Fruit fly (Drosophila melanogaster) whole organism, embryonic: Measurements from ENCODE around the gene CG17145.

ENCODE experiments used
- Aef1 ChIP-seq: fragments of 200-800 bp; sonication (Bioruptor generic); IDR thresholded peaks from 3 replicates; pipeline ENCODE4 v1.3.6; 2022; ENCODE audit warnings: missing biosample characterization, missing genetic modification characterization
- Bteb2 ChIP-seq: fragments of 200-800 bp; sonication (Bioruptor generic); optimal IDR thresholded peaks from 2 replicates; lab custom pipeline; 2016; ENCODE audit warnings: missing biosample characterization, missing genetic modification characterization
- CG10209 ChIP-seq: fragments of 200-800 bp; sonication (Bioruptor generic); optimal IDR thresholded peaks from 3 replicates; lab custom pipeline; 2017; ENCODE audit warnings: missing biosample characterization, mild to moderate bottlenecking, missing genetic modification characterization, missing genetic modification reagents
- CG11093 ChIP-seq: fragments of 200-800 bp; sonication (Bioruptor generic); IDR thresholded peaks from 3 replicates; pipeline ENCODE4 v1.3.6; 2022; ENCODE audit warnings: missing biosample characterization, missing genetic modification characterization
- CG12104 ChIP-seq: fragments of 200-800 bp; sonication (Bioruptor generic); optimal IDR thresholded peaks from 3 replicates; lab custom pipeline; 2016; ENCODE audit warnings: missing biosample characterization, missing genetic modification characterization
- CG12236 ChIP-seq: fragments of 200-800 bp; sonication (Bioruptor generic); optimal IDR thresholded peaks from 2 replicates; lab custom pipeline; 2016; ENCODE audit warnings: missing biosample characterization, missing genetic modification characterization
- CG1233 ChIP-seq: fragments of 200-800 bp; sonication (Bioruptor generic); optimal IDR thresholded peaks from 4 replicates; lab custom pipeline; 2018; ENCODE audit warnings: missing biosample characterization, mild to moderate bottlenecking, missing genetic modification characterization
- CG12942 ChIP-seq: fragments of 200-800 bp; sonication (Bioruptor generic); optimal IDR thresholded peaks from 3 replicates; lab custom pipeline; 2016; ENCODE audit warnings: missing biosample characterization, missing genetic modification characterization
- CG13424 ChIP-seq: fragments of 200-800 bp; sonication (Bioruptor generic); optimal IDR thresholded peaks from 2 replicates; lab custom pipeline; 2019; ENCODE audit warnings: missing biosample characterization, mild to moderate bottlenecking, missing genetic modification characterization, moderate library complexity
- CG15514 ChIP-seq: fragments of 200-800 bp; sonication (Bioruptor generic); optimal IDR thresholded peaks from 3 replicates; lab custom pipeline; 2017; ENCODE audit warnings: missing biosample characterization, missing genetic modification characterization, mild to moderate bottlenecking, moderate library complexity, missing genetic modification reagents
- CG15601 ChIP-seq: fragments of 200-800 bp; sonication (Bioruptor generic); optimal IDR thresholded peaks from 3 replicates; lab custom pipeline; 2019; ENCODE audit warnings: missing biosample characterization, mild to moderate bottlenecking, missing genetic modification characterization, moderate library complexity
- CG16779 ChIP-seq: fragments of 200-800 bp; sonication (Bioruptor generic); IDR thresholded peaks from 2 replicates; pipeline ENCODE4 v1.3.6; 2022; ENCODE audit warnings: missing biosample characterization, missing genetic modification characterization
- CG2202 ChIP-seq: fragments of 200-800 bp; sonication (Bioruptor generic); optimal IDR thresholded peaks from 2 replicates; lab custom pipeline; 2018; ENCODE audit warnings: missing biosample characterization, mild to moderate bottlenecking, missing genetic modification characterization
- CG32767 ChIP-seq: fragments of 200-800 bp; sonication (Bioruptor generic); IDR thresholded peaks from 2 replicates; pipeline ENCODE4 v1.3.6; 2022; ENCODE audit warnings: missing biosample characterization, missing genetic modification characterization
- CG33213 ChIP-seq: fragments of 200-800 bp; sonication (Bioruptor generic); optimal IDR thresholded peaks from 3 replicates; lab custom pipeline; 2016; ENCODE audit warnings: missing biosample characterization, missing genetic modification characterization
- CG3847 ChIP-seq: fragments of 200-800 bp; sonication (Bioruptor generic); IDR thresholded peaks from 2 replicates; pipeline ENCODE4 v1.3.6; 2022; ENCODE audit warnings: missing biosample characterization, missing genetic modification characterization
- CG3995 ChIP-seq: fragments of 200-800 bp; sonication (Bioruptor generic); optimal IDR thresholded peaks from 3 replicates; lab custom pipeline; 2016; ENCODE audit warnings: missing biosample characterization, missing genetic modification characterization
- CG4820 ChIP-seq: fragments of 200-800 bp; sonication (Bioruptor generic); optimal IDR thresholded peaks from 3 replicates; lab custom pipeline; 2016; ENCODE audit warnings: missing biosample characterization, missing genetic modification characterization
- CG7357 ChIP-seq: fragments of 200-800 bp; sonication (Bioruptor generic); IDR thresholded peaks from 3 replicates; pipeline ENCODE4 v1.3.6; 2022; ENCODE audit warnings: missing biosample characterization, missing genetic modification characterization
- CG8089 ChIP-seq: fragments of 200-800 bp; sonication (Bioruptor generic); optimal IDR thresholded peaks from 3 replicates; lab custom pipeline; 2016; ENCODE audit warnings: missing biosample characterization, missing genetic modification characterization
- Dbx ChIP-seq: fragments of 200-800 bp; sonication (Bioruptor generic); IDR thresholded peaks from 3 replicates; pipeline ENCODE4 v1.3.6; 2022; ENCODE audit warnings: missing biosample characterization, missing genetic modification characterization
- Dek ChIP-seq: fragments of 200-800 bp; sonication (Bioruptor generic); optimal IDR thresholded peaks from 3 replicates; lab custom pipeline; 2019; ENCODE audit warnings: missing biosample characterization, mild to moderate bottlenecking, missing genetic modification characterization, moderate library complexity
- ERR ChIP-seq: fragments of 200-800 bp; sonication (Bioruptor generic); optimal IDR thresholded peaks from 2 replicates; lab custom pipeline; 2016; ENCODE audit warnings: missing biosample characterization, missing genetic modification characterization
- Elba2 ChIP-seq: fragments of 200-800 bp; sonication (Bioruptor generic); optimal IDR thresholded peaks from 3 replicates; lab custom pipeline; 2016; ENCODE audit warnings: missing biosample characterization, missing genetic modification characterization
- Ets97D ChIP-seq: fragments of 200-800 bp; sonication (Bioruptor generic); optimal IDR thresholded peaks from 3 replicates; lab custom pipeline; 2016; ENCODE audit warnings: missing biosample characterization, missing genetic modification characterization
- Hsf ChIP-seq: fragments of 200-800 bp; sonication (Bioruptor generic); optimal IDR thresholded peaks from 3 replicates; lab custom pipeline; 2016; ENCODE audit warnings: missing biosample characterization, missing genetic modification characterization
- Jarid2 ChIP-seq: fragments of 200-800 bp; sonication (Bioruptor generic); optimal IDR thresholded peaks from 3 replicates; lab custom pipeline; 2017; ENCODE audit warnings: mild to moderate bottlenecking, missing biosample characterization, missing genetic modification reagents, missing genetic modification characterization
- MESR4 ChIP-seq: fragments of 200-800 bp; sonication (Bioruptor generic); optimal IDR thresholded peaks from 2 replicates; lab custom pipeline; 2018; ENCODE audit warnings: missing biosample characterization, mild to moderate bottlenecking, missing genetic modification characterization, moderate library complexity
- MTF-1 ChIP-seq: fragments of 200-800 bp; sonication (Bioruptor generic); optimal IDR thresholded peaks from 2 replicates; lab custom pipeline; 2018; ENCODE audit warnings: missing biosample characterization, mild to moderate bottlenecking, missing genetic modification characterization, borderline replicate concordance
- Mad ChIP-seq: fragments of 200-800 bp; sonication (Bioruptor generic); optimal IDR thresholded peaks from 2 replicates; lab custom pipeline; 2016; ENCODE audit warnings: missing biosample characterization, missing genetic modification characterization
- Myb ChIP-seq: fragments of 200-800 bp; sonication (Bioruptor generic); optimal IDR thresholded peaks from 2 replicates; lab custom pipeline; 2016; ENCODE audit warnings: missing biosample characterization, missing genetic modification characterization
- Six4 ChIP-seq: fragments of 200-800 bp; sonication (Bioruptor generic); optimal IDR thresholded peaks from 2 replicates; lab custom pipeline; 2016; ENCODE audit warnings: missing biosample characterization, missing genetic modification characterization
- aop ChIP-seq: fragments of 200-800 bp; sonication (Bioruptor generic); IDR thresholded peaks from 2 replicates; pipeline ENCODE4 v1.3.6; 2022; ENCODE audit warnings: missing biosample characterization, missing genetic modification characterization
- bab2 ChIP-seq: fragments of 200-800 bp; sonication (Bioruptor generic); optimal IDR thresholded peaks from 2 replicates; lab custom pipeline; 2016; ENCODE audit warnings: missing biosample characterization, missing genetic modification characterization
- crol ChIP-seq: fragments of 200-800 bp; sonication (Bioruptor generic); IDR thresholded peaks from 2 replicates; pipeline ENCODE4 v1.3.6; 2022; ENCODE audit warnings: missing biosample characterization, missing genetic modification characterization
- dimm ChIP-seq: fragments of 200-800 bp; sonication (Bioruptor generic); IDR thresholded peaks from 2 replicates; pipeline ENCODE4 v1.3.6; 2022; ENCODE audit warnings: missing biosample characterization, missing genetic modification characterization
- emc ChIP-seq: fragments of 200-800 bp; sonication (Bioruptor generic); optimal IDR thresholded peaks from 2 replicates; lab custom pipeline; 2016; ENCODE audit warnings: missing biosample characterization, missing genetic modification characterization
- gro ChIP-seq: fragments of 200-800 bp; sonication (Bioruptor generic); optimal IDR thresholded peaks from 2 replicates; lab custom pipeline; 2016; ENCODE audit warnings: missing biosample characterization, missing genetic modification characterization
- gsb ChIP-seq: fragments of 200-800 bp; sonication (Bioruptor generic); IDR thresholded peaks from 2 replicates; pipeline ENCODE4 v1.3.6; 2022; ENCODE audit warnings: missing biosample characterization, missing genetic modification characterization
- hkb ChIP-seq, 2 experiments: fragments of 200-800 bp in 1 of 2; fragments of >200 bp in 1 of 2; sonication (Bioruptor generic) in 1 of 2; IDR thresholded peaks in 1 of 2; optimal IDR thresholded peaks in 1 of 2; 2 replicates each; pipeline versions ENCODE4 v1.3.6 to Lab custom; 2017 to 2022; ENCODE audit warnings: missing biosample characterization in 1 of 2, missing genetic modification characterization in 1 of 2
- luna ChIP-seq: fragments of 200-800 bp; sonication (Bioruptor generic); optimal IDR thresholded peaks from 2 replicates; lab custom pipeline; 2016; ENCODE audit warnings: missing biosample characterization, missing genetic modification characterization
- nom ChIP-seq: fragments of 200-800 bp; sonication (Bioruptor generic); optimal IDR thresholded peaks from 2 replicates; lab custom pipeline; 2017; ENCODE audit warnings: missing biosample characterization, missing genetic modification characterization, mild to moderate bottlenecking, moderate library complexity, missing genetic modification reagents
- pan ChIP-seq, 4 experiments: fragments of >200 bp in 3 of 4; fragments of 200-800 bp in 1 of 4; sonication (Bioruptor generic) in 1 of 4; optimal IDR thresholded peaks in 3 of 4; IDR thresholded peaks in 1 of 4; 2 replicates each; pipeline versions ENCODE4 v1.3.6 to Lab custom; 2017 to 2022; ENCODE audit warnings: missing biosample characterization in 2 of 4, missing genetic modification characterization in 2 of 4, mixed read lengths in 1 of 4
- rib ChIP-seq: fragments of 200-800 bp; sonication (Bioruptor generic); IDR thresholded peaks from 2 replicates; pipeline ENCODE4 v1.3.6; 2022; ENCODE audit warnings: missing biosample characterization, missing genetic modification characterization
- scrt ChIP-seq: fragments of 200-800 bp; sonication (Bioruptor generic); optimal IDR thresholded peaks from 2 replicates; lab custom pipeline; 2018; ENCODE audit warnings: missing biosample characterization, mild to moderate bottlenecking, missing genetic modification characterization, moderate library complexity
- sr ChIP-seq: fragments of 200-800 bp; sonication (Bioruptor generic); IDR thresholded peaks from 3 replicates; pipeline ENCODE4 v1.3.6; 2022; ENCODE audit warnings: missing biosample characterization, missing genetic modification characterization
- sug ChIP-seq: fragments of 200-800 bp; optimal IDR thresholded peaks from 2 replicates; lab custom pipeline; 2019; ENCODE audit warnings: missing biosample characterization, mild to moderate bottlenecking, missing genetic modification characterization, moderate library complexity
- tx ChIP-seq: fragments of 200-800 bp; sonication (Bioruptor generic); optimal IDR thresholded peaks from 2 replicates; lab custom pipeline; 2016; ENCODE audit warnings: missing biosample characterization, missing genetic modification characterization
- vnd ChIP-seq: fragments of 200-800 bp; sonication (Bioruptor generic); IDR thresholded peaks from 3 replicates; pipeline ENCODE4 v1.3.6; 2022; ENCODE audit warnings: missing biosample characterization, missing genetic modification characterization; ENCODE audit not compliant: partially characterized antibody

The CG17145 gene

dm6 chr3L:20247513-20248173, 26.0 kb downstream of the CG17145 start, which contains the start of gene rdgC (continued):
- TF ChIP-seq CG15514 (GFP tag; lab: Kevin White, UChicago) (peak; percentile 92), Jarid2 (peak; percentile 66), Six4 (GFP tag; lab: Kevin White, UChicago) (peak; percentile 95), luna (peak; percentile 86), CG16779 (GFP tag; lab: Robert Waterston, UW) (peak; percentile 89), hkb (optimal IDR thresholded peaks at IDR 0.05; lab: Kevin White, UChicago) (no peak), hkb (GFP tag; IDR thresholded peaks at IDR 0.05; lab: Robert Waterston, UW) (peak; percentile 98), CG7357 (GFP tag; lab: Robert Waterston, UW) (peak; percentile 87), CG12104 (GFP tag; lab: Kevin White, UChicago) (peak; percentile 90), nom (GFP tag; lab: Kevin White, UChicago) (no peak), scrt (GFP tag; lab: Kevin White, UChicago) (peak; percentile 94), CG32767 (peak; percentile 95), MTF-1 (GFP tag; lab: Kevin White, UChicago) (peak; percentile 88), CG1233 (GFP tag; lab: Kevin White, UChicago) (peak; percentile 96), CG10209 (GFP tag; lab: Kevin White, UChicago) (peak; percentile 93), aop (GFP tag; lab: Robert Waterston, UW) (peak; percentile 78), emc (GFP tag; lab: Kevin White, UChicago) (peak; percentile 93), Hsf (GFP tag; lab: Kevin White, UChicago) (peak; percentile 96), Aef1 (GFP tag; lab: Robert Waterston, UW) (peak; percentile 96), Myb (GFP tag; lab: Kevin White, UChicago) (peak; percentile 85), gro (peak; percentile 96), CG8089 (peak; percentile 94), MESR4 (GFP tag; lab: Kevin White, UChicago) (peak; percentile 63), gsb (GFP tag; lab: Robert Waterston, UW) (peak; percentile 93), ERR (GFP tag; lab: Kevin White, UChicago) (peak; percentile 94), sug (tag; lab: Kevin White, UChicago) (peak; percentile 76), rib (GFP tag; lab: Robert Waterston, UW) (peak; percentile 90), CG13424 (tag; lab: Kevin White, UChicago) (peak; percentile 95), CG11093 (GFP tag; lab: Robert Waterston, UW) (peak; percentile 91), CG33213 (GFP tag; lab: Kevin White, UChicago) (peak; percentile 94), Mad (GFP tag; lab: Kevin White, UChicago) (peak; percentile 85), CG3995 (GFP tag; lab: Kevin White, UChicago) (peak; percentile 68), sr (GFP tag; lab: Robert Waterston, UW) (peak; percentile 94), Dek (tag; lab: Kevin White, UChicago) (peak; percentile 94), dimm (peak; percentile 77), CG4820 (peak; percentile 95), bab2 (GFP tag; lab: Kevin White, UChicago) (peak; percentile 94), Dbx (peak; percentile 98), CG3847 (GFP tag; lab: Robert Waterston, UW) (peak; percentile 94), CG12942 (GFP tag; lab: Kevin White, UChicago) (peak; percentile 93), Elba2 (GFP tag; lab: Kevin White, UChicago) (peak; percentile 15), vnd (GFP tag; lab: Robert Waterston, UW) (no peak), CG15601 (tag; lab: Kevin White, UChicago) (peak; percentile 85), tx (peak; percentile 91), CG2202 (tag; lab: Kevin White, UChicago) (peak; percentile 33), Bteb2 (GFP tag; lab: Kevin White, UChicago) (peak; percentile 94), Ets97D (GFP tag; lab: Kevin White, UChicago) (peak; percentile 77), crol (GFP tag; lab: Robert Waterston, UW) (peak; percentile 26; the same call in 1 of the 2 replicates), pan (optimal IDR thresholded peaks at IDR 0.05; lab: Kevin White, UChicago) (no peak), pan (GFP tag; optimal IDR thresholded peaks at IDR 0.05 in 1 of 2, IDR thresholded peaks at IDR 0.05 in 1 of 2) (peak in 1 of 2 experiments; percentile 98), CG12236 (peak; percentile 83)
